Fruit fly (Drosophila melanogaster): ENCODE results near the gene Lkr.

dm6 chr3L:5569724-5570123 is 40.6 kb upstream of the Lkr start:
- TF ChIP-seq h (optimal IDR thresholded peaks at IDR 0.05) (no peak), Sin3A (optimal IDR thresholded peaks at IDR 0.05) (no peak), psq (optimal IDR thresholded peaks at IDR 0.05) (no peak), ttk (optimal IDR thresholded peaks at IDR 0.05) (no peak), Myc (optimal IDR thresholded peaks at IDR 0.05) (no peak), insv (optimal IDR thresholded peaks at IDR 0.05) (no peak)
